Worm (Caenorhabditis elegans): ENCODE measurements around the gene T24B8.4.

The T24B8.4 gene

DNA sequence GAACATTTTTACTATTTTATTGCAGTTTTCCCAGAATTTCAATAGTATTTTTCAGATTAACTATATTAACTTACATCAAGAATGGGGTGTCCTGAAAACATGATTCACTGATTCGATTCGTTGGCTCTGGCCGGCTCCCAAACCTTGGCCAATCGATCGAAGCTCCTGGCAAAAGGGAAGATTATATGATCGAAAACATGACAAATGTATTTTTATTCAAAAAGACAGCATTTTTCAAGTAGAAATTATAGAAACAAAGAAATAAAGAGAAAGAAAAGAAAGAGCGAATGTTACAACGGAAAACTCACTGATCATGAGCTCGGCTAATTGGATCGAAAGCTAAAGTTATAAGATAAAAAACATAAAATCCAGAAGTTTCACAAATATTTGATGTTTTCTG is at the start of gene T24B8.4:
TSS of gene T24B8.4 (minus strand) at position 101 of the 400 bp plus-strand sequence.
- TF ChIP-seq nhr-11 (tag; optimal IDR thresholded peaks at IDR 0.05) (no peak), hlh-30 (tag; optimal IDR thresholded peaks at IDR 0.05; ENCODE audit: insufficient read depth) (no peak), unc-42 (tag; optimal IDR thresholded peaks at IDR 0.05) (no peak), F13H6.1 (tag; optimal IDR thresholded peaks at IDR 0.05) (no peak), sox-2 (GFP tag; IDR thresholded peaks at IDR 0.05) (no peak), pha-4 (tag; optimal IDR thresholded peaks at IDR 0.05) (no peak), sdc-2 (tag; optimal IDR thresholded peaks at IDR 0.05) (no peak), C08G9.2 (tag; optimal IDR thresholded peaks at IDR 0.05) (no peak), hlh-6 (tag; optimal IDR thresholded peaks at IDR 0.05) (no peak), ceh-34 (tag; optimal IDR thresholded peaks at IDR 0.05) (no peak)

DNA sequence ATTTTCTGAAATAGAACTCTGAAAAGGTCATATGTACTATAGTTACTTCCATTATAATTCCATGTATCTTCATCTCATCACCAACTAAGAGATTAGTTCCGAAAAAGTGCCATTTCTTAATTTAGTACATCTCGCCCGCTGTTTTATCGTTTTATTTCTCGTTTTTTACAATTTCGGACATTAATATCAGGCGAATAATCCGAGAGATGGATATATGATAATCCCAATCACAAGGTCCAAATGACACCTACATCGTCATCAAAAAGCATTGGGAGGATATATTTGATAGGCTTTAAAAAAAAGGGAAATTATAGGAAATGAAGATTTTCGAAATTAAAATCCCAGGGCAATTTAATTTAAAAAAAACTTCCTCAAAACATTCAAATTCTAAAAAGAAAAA is 49.7 kb upstream of the T24B8.4 start:
- no peak for TF ChIP-seq ets-4 (tag; optimal IDR thresholded peaks at IDR 0.05)
- no peak for TF ChIP-seq pqm-1 (tag; optimal IDR thresholded peaks at IDR 0.05)
- no peak for TF ChIP-seq unc-3 (GFP tag; conservative IDR thresholded peaks at IDR 0.05)
- no peak for TF ChIP-seq unc-3 (tag; optimal IDR thresholded peaks at IDR 0.05)
- TF ChIP-seq pat-9 (tag; optimal IDR thresholded peaks at IDR 0.05), result no peak
- no peak for TF ChIP-seq C08G9.2 (tag; optimal IDR thresholded peaks at IDR 0.05)
- no peak for TF ChIP-seq nhr-232 (tag; optimal IDR thresholded peaks at IDR 0.05)
- no peak for TF ChIP-seq F13H6.1 (tag; optimal IDR thresholded peaks at IDR 0.05)
- no peak for TF ChIP-seq fax-1 (tag; optimal IDR thresholded peaks at IDR 0.05)
- TF ChIP-seq ceh-14 (tag; optimal IDR thresholded peaks at IDR 0.05), result no peak
- TF ChIP-seq pros-1 (tag; optimal IDR thresholded peaks at IDR 0.05), result no peak
- TF ChIP-seq syd-9 (tag; optimal IDR thresholded peaks at IDR 0.05), result no peak
- no peak for TF ChIP-seq fkh-10 (GFP tag; optimal IDR thresholded peaks at IDR 0.05)
- no peak for TF ChIP-seq ceh-48 (tag; optimal IDR thresholded peaks at IDR 0.05)
- TF ChIP-seq hlh-15 (tag; optimal IDR thresholded peaks at IDR 0.05), result no peak
- no peak for TF ChIP-seq lin-11 (tag; optimal IDR thresholded peaks at IDR 0.05)
- no peak for TF ChIP-seq npax-4 (tag; optimal IDR thresholded peaks at IDR 0.05)
- TF ChIP-seq ceh-34 (tag; optimal IDR thresholded peaks at IDR 0.05), result no peak
- TF ChIP-seq K09A11.1 (tag; optimal IDR thresholded peaks at IDR 0.05; ENCODE audit: insufficient read depth), result no peak
- no peak for TF ChIP-seq elt-4 (tag; optimal IDR thresholded peaks at IDR 0.05)
- no peak for TF ChIP-seq K02D7.2 (tag; optimal IDR thresholded peaks at IDR 0.05)

DNA sequence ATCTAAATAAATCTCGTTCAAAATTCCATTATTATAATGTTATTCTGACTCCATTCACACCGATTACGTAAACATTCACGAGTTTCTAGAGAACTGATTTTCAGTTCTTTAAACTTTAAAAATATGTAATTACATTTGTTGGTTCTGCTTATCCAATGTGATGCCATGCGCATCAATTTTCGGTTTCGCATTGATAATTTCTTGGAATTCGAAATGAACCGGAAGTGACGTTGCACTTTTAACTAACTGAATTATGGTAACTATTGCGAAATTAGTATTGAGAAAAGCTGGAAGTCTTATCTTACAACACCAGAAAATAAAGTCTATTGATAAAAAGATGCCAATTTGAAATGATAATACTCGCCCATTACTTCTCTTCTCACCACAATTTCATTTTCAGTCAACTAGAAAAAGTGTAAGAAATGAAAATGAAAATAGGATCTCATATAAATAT is 47.2 kb upstream of the T24B8.4 start:
- TF ChIP-seq gmeb-2 (tag; optimal IDR thresholded peaks at IDR 0.05) (no peak), sox-4 (tag; optimal IDR thresholded peaks at IDR 0.05) (no peak), eyg-1 (tag; optimal IDR thresholded peaks at IDR 0.05) (no peak), fax-1 (tag; optimal IDR thresholded peaks at IDR 0.05) (no peak), odd-2 (tag; optimal IDR thresholded peaks at IDR 0.05) (no peak), pat-9 (tag; optimal IDR thresholded peaks at IDR 0.05) (no peak), ref-2 (tag; optimal IDR thresholded peaks at IDR 0.05) (no peak), hlh-8 (tag; optimal IDR thresholded peaks at IDR 0.05) (no peak), lim-6 (tag; optimal IDR thresholded peaks at IDR 0.05) (no peak), lin-11 (tag; optimal IDR thresholded peaks at IDR 0.05) (no peak)

DNA sequence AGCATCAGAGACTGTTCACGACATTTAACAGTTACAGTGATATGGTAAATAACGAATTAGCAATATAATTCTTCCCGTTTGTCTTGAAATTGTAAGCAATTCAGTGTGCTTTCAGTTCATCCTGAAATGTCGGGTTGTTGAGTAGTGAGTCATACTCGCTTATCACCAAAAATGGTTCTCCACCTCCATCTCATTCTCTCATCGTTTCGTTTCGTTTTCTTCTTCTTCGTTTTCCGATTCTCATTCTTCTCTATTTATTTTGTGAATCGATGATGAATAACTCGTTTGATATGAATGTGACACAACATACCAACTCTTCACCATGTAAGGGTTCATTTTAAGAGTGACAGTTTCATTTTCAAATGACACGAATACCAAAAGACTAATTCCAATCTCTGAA is 45.8 kb upstream of the T24B8.4 start:
- no peak for TF ChIP-seq ceh-2 (tag; optimal IDR thresholded peaks at IDR 0.05)
- TF ChIP-seq ceh-31 (tag; optimal IDR thresholded peaks at IDR 0.05), result no peak
- no peak for TF ChIP-seq fkh-10 (GFP tag; optimal IDR thresholded peaks at IDR 0.05)
- no peak for TF ChIP-seq npax-4 (tag; optimal IDR thresholded peaks at IDR 0.05)
- TF ChIP-seq F13H6.1 (tag; optimal IDR thresholded peaks at IDR 0.05), result no peak
- TF ChIP-seq nfya-1 (tag; optimal IDR thresholded peaks at IDR 0.05), result no peak

Data from whole organism, late embryonic.